Fruit fly (Drosophila melanogaster): Measurements from ENCODE around the gene CG5516.

dm6 chr3R:15933609-15934232 is 30.0 kb upstream of the CG5516 start, which contains the start of the genes CG5478 and blp:
- no peak for TF ChIP-seq OdsH (GFP tag; optimal IDR thresholded peaks at IDR 0.05)
- no peak for TF ChIP-seq topi (GFP tag; optimal IDR thresholded peaks at IDR 0.05)
- TF ChIP-seq CG11762 (GFP tag; optimal IDR thresholded peaks at IDR 0.05; ENCODE audit: insufficient read depth) = no peak

All from whole organism, prepupa.